Fruit fly (Drosophila melanogaster): ENCODE measurements around the gene CG42393.

DNA sequence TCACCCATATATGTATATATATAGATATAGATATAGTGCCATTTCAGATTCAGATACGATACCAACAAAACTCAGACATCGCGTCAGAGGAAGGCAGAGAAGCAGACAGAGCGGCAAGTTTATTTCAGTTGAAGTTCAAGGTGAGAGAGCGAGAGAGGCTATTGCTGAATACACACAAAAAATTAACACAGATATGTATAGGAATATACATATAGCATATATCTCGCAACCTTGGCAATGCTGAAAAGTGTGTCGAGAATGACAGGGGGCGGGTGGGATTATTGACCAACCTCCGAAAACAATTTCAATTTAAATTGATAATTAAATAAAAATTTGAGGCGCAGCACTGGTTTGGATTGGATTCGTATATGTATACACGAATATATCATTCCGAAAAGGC is 14.5 kb downstream of the CG42393 start:
- TF ChIP-seq CG3919 (GFP tag; optimal IDR thresholded peaks at IDR 0.05) = no peak
- no peak for TF ChIP-seq CG6854 (GFP tag; optimal IDR thresholded peaks at IDR 0.05)
- no peak for TF ChIP-seq Gug (GFP tag; IDR thresholded peaks at IDR 0.05)
- TF ChIP-seq CG15336 (GFP tag; IDR thresholded peaks at IDR 0.05) = no peak
- no peak for TF ChIP-seq CG32006 (GFP tag; optimal IDR thresholded peaks at IDR 0.05)
- no peak for TF ChIP-seq topi (GFP tag; optimal IDR thresholded peaks at IDR 0.05)
- no peak for TF ChIP-seq CG4318 (GFP tag; optimal IDR thresholded peaks at IDR 0.05)
- no peak for TF ChIP-seq salr (GFP tag; optimal IDR thresholded peaks at IDR 0.05)
- TF ChIP-seq Eip93F (GFP tag; optimal IDR thresholded peaks at IDR 0.05) = no peak
- no peak for TF ChIP-seq CG6792 (GFP tag; optimal IDR thresholded peaks at IDR 0.05)
- TF ChIP-seq CG16779 (tag; optimal IDR thresholded peaks at IDR 0.05) = no peak

Data from whole organism, prepupa.